Fruit fly (Drosophila melanogaster): Measurements from ENCODE around the gene Tctp.

Gene Tctp

DNA sequence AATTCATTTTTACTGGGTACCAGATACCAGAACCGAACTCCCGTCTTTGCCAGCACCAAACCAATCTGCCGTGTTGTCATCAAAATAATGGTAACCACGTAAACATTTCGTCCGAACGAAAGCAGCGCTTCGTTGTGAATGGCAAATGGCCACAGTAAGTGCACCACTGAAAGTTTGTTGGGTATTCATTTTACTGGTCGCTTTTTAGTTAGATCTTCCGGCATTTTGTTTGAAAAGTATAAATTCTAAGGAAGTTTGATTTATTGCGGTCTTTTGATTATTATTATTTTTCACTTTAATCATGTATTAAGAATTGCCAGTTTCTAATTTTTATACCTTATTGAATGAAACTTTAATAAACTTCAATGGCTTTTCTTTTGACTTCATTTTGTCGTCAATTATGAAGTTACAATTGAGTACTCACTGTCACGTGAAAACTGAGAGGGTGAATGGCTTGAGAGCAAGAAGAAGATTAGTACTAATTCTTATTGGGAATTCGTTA, 4.5 kb downstream of the Tctp start, which contains the start of gene ZnT86D (continued):
- peak; percentile 67 for TF ChIP-seq CG11902 (GFP tag; optimal IDR thresholded peaks at IDR 0.05)
- peak; percentile 75 for TF ChIP-seq Hr39 (GFP tag; optimal IDR thresholded peaks at IDR 0.05)
- TF ChIP-seq Hr38 (GFP tag; optimal IDR thresholded peaks at IDR 0.05), result no peak
- TF ChIP-seq Sox14 (GFP tag; optimal IDR thresholded peaks at IDR 0.05), result peak; percentile 82
- TF ChIP-seq CG6808 (GFP tag; optimal IDR thresholded peaks at IDR 0.05), result peak; percentile 44
- TF ChIP-seq CG6854 (GFP tag; optimal IDR thresholded peaks at IDR 0.05), result peak; percentile 51
- peak; percentile 44 for TF ChIP-seq net (GFP tag; optimal IDR thresholded peaks at IDR 0.05)
- no peak for TF ChIP-seq CG9139 (GFP tag; optimal IDR thresholded peaks at IDR 0.05)
- TF ChIP-seq CG15336 (GFP tag; IDR thresholded peaks at IDR 0.05), result peak; percentile 60
- TF ChIP-seq esn (GFP tag; optimal IDR thresholded peaks at IDR 0.05), result peak; percentile 83
- TF ChIP-seq CG6276 (GFP tag; optimal IDR thresholded peaks at IDR 0.05), result no peak
- peak; percentile 65 for TF ChIP-seq Smox (GFP tag; optimal IDR thresholded peaks at IDR 0.05)
- TF ChIP-seq CG3919 (GFP tag; optimal IDR thresholded peaks at IDR 0.05), result peak; percentile 62
- peak; percentile 40 for TF ChIP-seq fkh (GFP tag; optimal IDR thresholded peaks at IDR 0.05)
- TF ChIP-seq CG7368 (GFP tag; optimal IDR thresholded peaks at IDR 0.05), result no peak
- peak; percentile 1 for TF ChIP-seq fd59A (GFP tag; optimal IDR thresholded peaks at IDR 0.05)
- peak; percentile 50 for TF ChIP-seq CG34406 (GFP tag; optimal IDR thresholded peaks at IDR 0.05)
- TF ChIP-seq topi (GFP tag; optimal IDR thresholded peaks at IDR 0.05), result peak; percentile 78
- TF ChIP-seq OdsH (GFP tag; optimal IDR thresholded peaks at IDR 0.05), result peak; percentile 71
- no peak for TF ChIP-seq CG4318 (GFP tag; optimal IDR thresholded peaks at IDR 0.05)
- no peak for TF ChIP-seq CG16779 (tag; optimal IDR thresholded peaks at IDR 0.05)
- TF ChIP-seq CG10631 (GFP tag; optimal IDR thresholded peaks at IDR 0.05), result peak; percentile 76
- peak; percentile 22 for TF ChIP-seq dac (GFP tag; optimal IDR thresholded peaks at IDR 0.05)
- peak; percentile 62 for TF ChIP-seq Ets96B (tag; optimal IDR thresholded peaks at IDR 0.05)
- peak; percentile 25 for TF ChIP-seq Sox15 (GFP tag; optimal IDR thresholded peaks at IDR 0.05)
- peak; percentile 76 for TF ChIP-seq Sox102F (GFP tag; optimal IDR thresholded peaks at IDR 0.05)
- TF ChIP-seq ss (GFP tag; optimal IDR thresholded peaks at IDR 0.05), result peak; percentile 11 to 67
- peak; percentile 85 for TF ChIP-seq Eip78C (GFP tag)
- peak; percentile 80 for TF ChIP-seq lz (GFP tag; optimal IDR thresholded peaks at IDR 0.05)
- 0 out of 3 replicates have a peak, but pooled peaks have one; percentile 29 for TF ChIP-seq CG6163 (GFP tag; IDR thresholded peaks at IDR 0.05)
- peak; percentile 34 for TF ChIP-seq CG11762 (GFP tag; optimal IDR thresholded peaks at IDR 0.05; ENCODE audit: insufficient read depth)
- TF ChIP-seq CG11294 (GFP tag; IDR thresholded peaks at IDR 0.05), result peak; percentile 47; the same call in 1 of the 2 replicates
- TF ChIP-seq dsx (GFP tag; optimal IDR thresholded peaks at IDR 0.05; ENCODE audit: poor library complexity, severe bottlenecking), result peak; percentile 56
- TF ChIP-seq salr (GFP tag; optimal IDR thresholded peaks at IDR 0.05), result peak in 1 of 2 experiments; percentile 54
- peak; percentile 35 for TF ChIP-seq Blimp-1 (GFP tag; optimal IDR thresholded peaks at IDR 0.05)
- peak; percentile 65 for TF ChIP-seq CG10669 (GFP tag; optimal IDR thresholded peaks at IDR 0.05)
- TF ChIP-seq Lpt (GFP tag; optimal IDR thresholded peaks at IDR 0.05), result no peak
- 0 out of 2 replicates have a peak, but pooled peaks have one; percentile 54 for TF ChIP-seq Gug (GFP tag; IDR thresholded peaks at IDR 0.05)
- TF ChIP-seq CG6792 (GFP tag; optimal IDR thresholded peaks at IDR 0.05), result peak; percentile 43

DNA sequence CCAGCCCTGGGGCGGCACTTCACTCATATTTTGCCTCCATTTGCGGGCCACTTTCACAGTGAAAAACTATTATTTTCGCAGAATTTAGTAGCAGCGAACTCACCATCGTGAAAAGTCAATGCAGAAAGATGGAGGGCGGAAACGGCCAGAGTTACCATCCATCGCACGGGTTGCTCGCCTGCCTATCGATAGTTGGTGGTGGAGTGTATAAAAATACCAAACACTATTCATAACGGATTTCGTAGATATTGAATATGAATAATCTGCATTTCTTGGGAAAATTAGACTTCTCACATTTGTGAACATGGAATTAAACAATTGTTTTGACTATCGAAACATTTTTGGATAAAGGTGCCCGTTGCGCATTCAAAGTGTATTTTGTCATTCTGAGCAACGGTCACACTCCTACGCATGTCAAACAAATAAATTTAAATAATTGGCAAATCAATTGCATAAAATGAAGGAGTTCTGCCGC, 6.1 kb downstream of the Tctp start, which contains the start of the genes RpS25 and CG4820:
Gene RpS25, minus strand, starts transcription at position 132 of the 475 bp plus-strand sequence.
Gene CG4820, plus strand, starts transcription at position 380 of the 475 bp plus-strand sequence.
- TF ChIP-seq lz (GFP tag; optimal IDR thresholded peaks at IDR 0.05) (peak; percentile 91), achi (GFP tag; optimal IDR thresholded peaks at IDR 0.05) (peak; percentile 87), CG7368 (GFP tag; optimal IDR thresholded peaks at IDR 0.05) (peak; percentile 88), CG3032 (tag; optimal IDR thresholded peaks at IDR 0.05) (peak; percentile 72), Eip78C (GFP tag) (peak; percentile 96), Hr4 (GFP tag; optimal IDR thresholded peaks at IDR 0.05) (no peak), fd59A (GFP tag; optimal IDR thresholded peaks at IDR 0.05) (peak; percentile 57), pdm3 (GFP tag; optimal IDR thresholded peaks at IDR 0.05) (peak; percentile 82), CG6276 (GFP tag; optimal IDR thresholded peaks at IDR 0.05) (no peak), CG6163 (GFP tag; IDR thresholded peaks at IDR 0.05) (peak; percentile 77; the same call in 2 of the 3 replicates), Eip93F (GFP tag; optimal IDR thresholded peaks at IDR 0.05) (no peak), Sox14 (GFP tag; optimal IDR thresholded peaks at IDR 0.05) (peak; percentile 83), esn (GFP tag; optimal IDR thresholded peaks at IDR 0.05) (peak; percentile 90), CG6854 (GFP tag; optimal IDR thresholded peaks at IDR 0.05) (peak; percentile 97), CG3919 (GFP tag; optimal IDR thresholded peaks at IDR 0.05) (peak; percentile 92), CG4318 (GFP tag; optimal IDR thresholded peaks at IDR 0.05) (no peak), CG6808 (GFP tag; optimal IDR thresholded peaks at IDR 0.05) (peak; percentile 79), CG16779 (tag; optimal IDR thresholded peaks at IDR 0.05) (peak; percentile 71), CG11294 (GFP tag; IDR thresholded peaks at IDR 0.05) (0 out of 2 replicates have a peak, but pooled peaks have one; percentile 36), Eip75B (GFP tag; optimal IDR thresholded peaks at IDR 0.05) (peak; percentile 85), CG11902 (GFP tag; optimal IDR thresholded peaks at IDR 0.05) (peak; percentile 53), topi (GFP tag; optimal IDR thresholded peaks at IDR 0.05) (peak; percentile 86), acj6 (GFP tag; optimal IDR thresholded peaks at IDR 0.05) (peak; percentile 84), Smox (GFP tag; optimal IDR thresholded peaks at IDR 0.05) (peak; percentile 74), CG31627 (GFP tag; optimal IDR thresholded peaks at IDR 0.05) (peak; percentile 85)
